Fruit fly (Drosophila melanogaster): ENCODE results near the gene Arfip.

Arfip gene

DNA sequence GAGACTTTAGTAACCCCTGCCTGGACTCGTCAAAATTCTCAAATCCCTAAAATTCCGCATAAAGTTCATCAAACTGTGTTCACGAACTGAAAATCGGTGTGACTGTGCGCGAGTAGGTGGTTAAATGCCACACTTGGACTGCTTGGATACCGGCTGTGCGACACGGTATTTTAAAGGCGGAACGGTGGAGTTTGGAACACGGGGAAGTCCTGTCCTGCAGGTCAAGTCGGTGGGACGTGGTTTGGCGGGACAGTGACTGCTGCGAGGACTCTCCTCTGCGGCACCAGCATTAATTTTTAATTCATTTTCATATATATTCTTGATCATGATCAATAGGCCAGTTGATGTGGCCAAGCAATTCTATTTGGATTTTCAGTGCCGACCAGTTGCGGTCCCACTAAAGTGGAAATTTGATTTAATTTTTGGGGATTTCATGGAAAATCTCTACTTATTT lies at the start of gene Arfip, which contains the start of gene CG17721:
Gene Arfip, minus strand, starts transcription at position 96 of the 454 bp plus-strand sequence.
Gene CG17721, plus strand, starts transcription at position 223 of the 454 bp plus-strand sequence.
- TF ChIP-seq usp (GFP tag; optimal IDR thresholded peaks at IDR 0.05) = no peak
- no peak for TF ChIP-seq EcR (GFP tag; optimal IDR thresholded peaks at IDR 0.05)
- TF ChIP-seq psq (optimal IDR thresholded peaks at IDR 0.05) = no peak
- no peak for TF ChIP-seq CG8478 (optimal IDR thresholded peaks at IDR 0.05)
- TF ChIP-seq pan (optimal IDR thresholded peaks at IDR 0.05) = no peak
- no peak for TF ChIP-seq Dll (optimal IDR thresholded peaks at IDR 0.05)

DNA sequence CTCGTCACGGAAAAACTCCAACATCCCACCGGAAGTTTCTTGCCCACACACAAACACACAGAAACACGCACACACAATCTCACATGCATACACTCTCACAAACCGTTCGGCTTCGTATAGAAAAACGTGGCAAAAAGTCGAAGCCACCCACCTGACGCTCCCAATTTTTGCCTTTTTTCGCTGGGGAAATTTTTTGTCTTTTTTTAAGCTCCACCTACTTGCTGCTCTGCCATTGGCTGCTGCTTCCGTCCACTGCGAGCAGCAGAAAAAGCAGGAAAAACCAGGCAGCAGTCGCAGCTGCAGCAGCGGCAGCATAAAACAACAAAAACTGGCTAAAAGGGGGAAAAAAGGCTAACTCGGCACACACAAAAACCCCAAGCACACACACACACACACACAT lies 47.1 kb upstream of the Arfip start:
- no peak for TF ChIP-seq EcR (GFP tag; optimal IDR thresholded peaks at IDR 0.05)
- TF ChIP-seq Dll (optimal IDR thresholded peaks at IDR 0.05) = no peak
- TF ChIP-seq usp (GFP tag; optimal IDR thresholded peaks at IDR 0.05) = no peak
- no peak for TF ChIP-seq CG8478 (optimal IDR thresholded peaks at IDR 0.05)
- no peak for TF ChIP-seq pan (optimal IDR thresholded peaks at IDR 0.05)
- no peak for TF ChIP-seq psq (optimal IDR thresholded peaks at IDR 0.05)

DNA sequence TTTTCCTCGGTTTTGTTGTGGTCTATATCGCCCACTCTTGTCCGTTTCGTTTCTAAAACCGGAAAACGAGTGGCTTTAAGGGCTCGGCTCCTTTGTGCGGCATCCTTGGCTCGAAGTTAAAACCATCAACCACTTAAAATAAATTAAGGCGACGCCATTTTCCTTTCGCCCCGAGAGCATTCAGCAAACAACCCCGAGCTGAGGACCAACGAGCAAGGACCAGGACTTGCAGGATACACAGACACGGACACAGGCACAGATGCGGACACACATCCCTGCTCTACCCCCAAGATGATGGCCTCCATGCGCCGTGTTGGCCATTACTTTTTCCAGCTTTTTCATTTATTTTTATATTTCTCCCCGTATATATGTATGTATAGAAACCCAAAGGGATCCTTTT lies 37.9 kb upstream of the Arfip start:
- TF ChIP-seq EcR (GFP tag; optimal IDR thresholded peaks at IDR 0.05) (no peak), usp (GFP tag; optimal IDR thresholded peaks at IDR 0.05) (no peak), pan (optimal IDR thresholded peaks at IDR 0.05) (no peak), Dll (optimal IDR thresholded peaks at IDR 0.05) (no peak), CG8478 (optimal IDR thresholded peaks at IDR 0.05) (no peak)

DNA sequence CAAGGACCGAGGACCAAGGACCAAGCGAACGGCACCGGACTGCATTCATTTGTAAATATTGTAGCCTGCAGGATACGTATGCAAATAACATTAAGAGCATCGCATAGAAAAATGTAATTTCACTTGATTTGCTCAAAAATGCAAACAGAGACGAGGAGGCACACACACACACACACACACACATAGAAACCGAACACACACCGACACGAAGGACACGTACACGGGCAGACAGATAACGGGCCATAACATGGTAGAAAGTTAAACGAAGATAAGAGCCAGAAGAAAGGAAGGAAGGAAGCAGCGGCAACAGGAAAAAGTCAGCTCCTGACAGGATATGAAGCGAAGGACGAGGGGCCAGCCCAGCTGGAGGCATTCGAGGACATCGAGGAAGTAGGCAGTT lies 35.8 kb upstream of the Arfip start:
- TF ChIP-seq usp (GFP tag; optimal IDR thresholded peaks at IDR 0.05) (no peak), CG8478 (optimal IDR thresholded peaks at IDR 0.05) (no peak), EcR (GFP tag; optimal IDR thresholded peaks at IDR 0.05) (no peak), psq (optimal IDR thresholded peaks at IDR 0.05) (no peak), Dll (optimal IDR thresholded peaks at IDR 0.05) (no peak), pan (optimal IDR thresholded peaks at IDR 0.05) (no peak)

DNA sequence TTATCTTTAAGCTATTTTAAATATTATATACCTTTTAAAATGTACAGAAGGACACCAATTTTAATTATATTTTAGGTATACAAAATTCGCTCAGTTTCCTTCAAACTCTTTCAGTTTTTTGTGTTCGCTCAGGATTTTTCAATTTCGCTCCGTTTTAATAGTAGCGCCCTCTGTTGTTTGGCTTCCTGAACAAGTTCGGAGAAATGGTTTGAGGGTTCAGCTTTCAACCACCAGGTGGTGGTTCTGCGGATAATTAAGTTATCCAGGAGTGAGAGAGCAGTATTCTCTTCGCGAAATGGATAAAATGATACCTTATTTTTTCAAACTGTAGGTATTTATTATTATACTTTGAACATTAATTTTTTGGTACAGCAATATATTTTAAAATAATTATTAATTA lies 34.2 kb upstream of the Arfip start:
- TF ChIP-seq psq (optimal IDR thresholded peaks at IDR 0.05) (no peak), EcR (GFP tag; optimal IDR thresholded peaks at IDR 0.05) (no peak), CG8478 (optimal IDR thresholded peaks at IDR 0.05) (no peak)

dm6 chr3R:11263579-11263978 lies 28.8 kb upstream of the Arfip start:
- TF ChIP-seq psq (optimal IDR thresholded peaks at IDR 0.05) (no peak), Dll (optimal IDR thresholded peaks at IDR 0.05) (no peak), CG8478 (optimal IDR thresholded peaks at IDR 0.05) (no peak), EcR (GFP tag; optimal IDR thresholded peaks at IDR 0.05) (no peak), pan (optimal IDR thresholded peaks at IDR 0.05) (no peak)

DNA sequence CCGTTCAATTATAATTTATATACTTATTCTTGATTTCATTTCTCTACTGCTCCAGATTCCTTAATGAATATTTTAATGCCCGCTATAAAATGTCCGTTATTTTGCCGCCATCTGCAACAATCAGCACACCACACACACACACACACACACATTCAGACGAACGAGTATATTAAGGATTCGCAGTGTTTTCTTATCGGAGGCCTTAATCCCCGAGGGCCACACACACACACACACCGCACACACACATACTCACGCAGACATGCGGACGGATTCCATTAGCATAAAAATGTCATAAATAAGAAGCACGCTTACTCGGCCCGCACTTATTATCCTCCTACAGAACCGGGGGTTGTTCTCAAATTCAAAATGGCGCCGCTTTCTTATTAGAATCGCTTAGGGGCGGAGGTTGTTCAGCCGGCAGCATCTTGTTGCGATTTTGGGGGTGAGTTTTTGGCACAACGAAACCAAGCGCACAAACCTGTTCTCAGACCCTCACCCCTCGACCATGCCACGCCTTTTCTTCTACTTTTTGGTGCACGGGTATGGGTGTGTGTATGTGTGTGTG lies 26.2 kb upstream of the Arfip start:
- no peak for TF ChIP-seq CG8478 (optimal IDR thresholded peaks at IDR 0.05)
- TF ChIP-seq psq (optimal IDR thresholded peaks at IDR 0.05) = no peak
- no peak for TF ChIP-seq usp (GFP tag; optimal IDR thresholded peaks at IDR 0.05)
- TF ChIP-seq EcR (GFP tag; optimal IDR thresholded peaks at IDR 0.05) = no peak
- no peak for TF ChIP-seq pan (optimal IDR thresholded peaks at IDR 0.05)
- no peak for TF ChIP-seq Dll (optimal IDR thresholded peaks at IDR 0.05)

DNA sequence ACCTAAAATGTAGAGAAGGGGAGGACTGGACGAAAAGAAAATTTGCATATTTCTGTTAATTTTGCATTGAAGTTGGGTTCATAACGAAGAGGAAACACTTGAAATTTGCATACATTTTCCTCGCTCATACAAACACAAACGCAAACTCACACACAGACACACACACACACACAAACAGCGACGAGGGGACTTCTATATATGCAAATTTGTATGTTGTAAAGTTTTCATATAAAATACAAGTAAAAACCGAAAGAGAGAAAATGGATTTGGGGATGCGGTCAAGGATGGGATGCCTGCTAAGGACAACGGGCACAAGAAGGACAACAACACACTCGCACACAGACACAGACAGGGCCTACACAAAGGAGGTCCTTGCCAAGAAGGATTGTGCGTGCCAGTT lies 22.7 kb upstream of the Arfip start:
- TF ChIP-seq usp (GFP tag; optimal IDR thresholded peaks at IDR 0.05) = no peak

dm6 chr3R:11254382-11254953 lies 19.7 kb upstream of the Arfip start:
- TF ChIP-seq psq (optimal IDR thresholded peaks at IDR 0.05) = no peak
- no peak for TF ChIP-seq Dll (optimal IDR thresholded peaks at IDR 0.05)
- no peak for TF ChIP-seq usp (GFP tag; optimal IDR thresholded peaks at IDR 0.05)
- no peak for TF ChIP-seq CG8478 (optimal IDR thresholded peaks at IDR 0.05)
- no peak for TF ChIP-seq EcR (GFP tag; optimal IDR thresholded peaks at IDR 0.05)
- no peak for TF ChIP-seq pan (optimal IDR thresholded peaks at IDR 0.05)

DNA sequence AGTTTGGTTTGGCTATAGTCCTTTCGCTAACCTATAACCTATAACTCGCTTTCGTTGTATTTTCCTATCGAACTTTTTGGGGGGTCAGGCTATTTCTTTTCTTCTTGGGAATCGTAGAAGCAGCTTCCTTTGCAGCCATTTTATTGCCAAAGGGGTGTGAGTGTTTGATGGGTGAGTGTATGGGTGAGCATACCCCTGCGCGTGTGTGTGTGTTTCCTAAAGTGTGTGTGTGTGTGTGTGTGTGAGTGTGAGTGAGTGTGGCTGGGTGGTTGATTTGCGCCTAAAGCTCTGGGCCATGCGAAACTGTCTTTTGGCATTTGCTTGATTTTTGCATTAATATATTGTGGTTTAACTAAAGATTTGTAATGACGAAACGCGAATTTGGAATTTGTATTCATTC lies 19.0 kb upstream of the Arfip start:
- no peak for TF ChIP-seq CG8478 (optimal IDR thresholded peaks at IDR 0.05)
- TF ChIP-seq Dll (optimal IDR thresholded peaks at IDR 0.05) = no peak
- TF ChIP-seq pan (optimal IDR thresholded peaks at IDR 0.05) = no peak
- no peak for TF ChIP-seq psq (optimal IDR thresholded peaks at IDR 0.05)
- no peak for TF ChIP-seq EcR (GFP tag; optimal IDR thresholded peaks at IDR 0.05)
- no peak for TF ChIP-seq usp (GFP tag; optimal IDR thresholded peaks at IDR 0.05)

DNA sequence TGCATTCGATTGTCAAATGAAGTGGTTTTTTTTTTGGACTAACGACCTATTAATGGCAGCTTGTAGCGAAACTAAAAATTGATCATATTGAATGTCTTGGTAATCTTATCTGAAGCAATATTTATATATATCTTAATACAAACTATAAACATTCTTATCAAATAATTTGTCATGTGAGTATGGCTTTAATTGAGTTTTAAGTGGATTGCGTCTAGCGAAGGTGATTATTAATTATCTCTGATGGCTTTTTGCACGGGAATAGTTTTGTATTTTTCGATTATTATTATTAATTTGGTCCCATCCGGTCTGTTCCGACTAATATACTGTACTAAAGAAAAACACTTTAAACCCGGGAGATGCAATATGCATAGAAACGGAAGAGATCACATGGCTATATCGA lies 12.1 kb upstream of the Arfip start:
- TF ChIP-seq psq (optimal IDR thresholded peaks at IDR 0.05) (no peak), CG8478 (optimal IDR thresholded peaks at IDR 0.05) (no peak), EcR (GFP tag; optimal IDR thresholded peaks at IDR 0.05) (no peak), Dll (optimal IDR thresholded peaks at IDR 0.05) (no peak), usp (GFP tag; optimal IDR thresholded peaks at IDR 0.05) (no peak), pan (optimal IDR thresholded peaks at IDR 0.05) (no peak)

dm6 chr3R:11245803-11246202 lies 11.0 kb upstream of the Arfip start:
- TF ChIP-seq EcR (GFP tag; optimal IDR thresholded peaks at IDR 0.05) = no peak
- TF ChIP-seq pan (optimal IDR thresholded peaks at IDR 0.05) = no peak
- TF ChIP-seq psq (optimal IDR thresholded peaks at IDR 0.05) = no peak
- no peak for TF ChIP-seq usp (GFP tag; optimal IDR thresholded peaks at IDR 0.05)
- no peak for TF ChIP-seq Dll (optimal IDR thresholded peaks at IDR 0.05)
- TF ChIP-seq CG8478 (optimal IDR thresholded peaks at IDR 0.05) = no peak

Data from whole organism.